Worm (Caenorhabditis elegans): ENCODE results near the gene H04M03.12.

H04M03.12 gene

DNA sequence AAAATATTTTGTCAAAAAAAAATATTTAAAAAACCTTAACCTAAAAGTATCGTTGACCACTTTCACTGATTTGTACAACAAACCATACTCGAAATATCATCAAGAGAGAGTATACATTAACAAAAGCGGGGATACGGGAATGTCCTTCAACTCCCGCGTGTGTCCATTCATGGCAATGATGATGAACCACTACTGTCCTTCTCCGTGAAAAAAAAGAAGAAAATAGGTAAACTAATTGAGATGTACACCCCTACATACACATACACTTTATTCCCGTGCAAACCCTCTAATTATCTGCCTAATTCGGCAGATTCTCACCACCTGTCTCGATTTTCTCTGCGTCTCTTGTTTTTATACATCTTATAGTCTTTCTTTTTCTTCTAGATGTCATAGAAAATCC is 23.5 kb upstream of the H04M03.12 start:
- no peak for TF ChIP-seq unc-62 (GFP tag; optimal IDR thresholded peaks at IDR 0.05)

DNA sequence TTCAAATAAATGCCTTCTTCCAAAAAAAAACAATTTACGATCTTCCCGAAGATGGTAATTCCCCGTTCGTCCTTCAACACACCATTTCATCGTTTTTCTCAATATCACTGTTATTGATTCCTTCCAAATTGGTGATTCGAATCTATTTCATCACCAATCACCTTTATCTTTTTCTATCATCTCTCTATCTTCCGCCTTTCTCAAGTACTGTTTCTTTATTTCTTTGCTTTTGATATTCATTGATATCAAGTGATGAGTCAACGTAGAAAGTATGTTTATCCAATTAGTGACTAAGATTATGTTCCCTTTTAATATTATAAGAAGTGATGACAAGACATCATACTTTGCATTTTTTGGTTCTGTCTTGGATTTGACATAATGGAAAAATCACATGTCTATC is 21.1 kb upstream of the H04M03.12 start:
- no peak for TF ChIP-seq unc-62 (GFP tag; optimal IDR thresholded peaks at IDR 0.05)

DNA sequence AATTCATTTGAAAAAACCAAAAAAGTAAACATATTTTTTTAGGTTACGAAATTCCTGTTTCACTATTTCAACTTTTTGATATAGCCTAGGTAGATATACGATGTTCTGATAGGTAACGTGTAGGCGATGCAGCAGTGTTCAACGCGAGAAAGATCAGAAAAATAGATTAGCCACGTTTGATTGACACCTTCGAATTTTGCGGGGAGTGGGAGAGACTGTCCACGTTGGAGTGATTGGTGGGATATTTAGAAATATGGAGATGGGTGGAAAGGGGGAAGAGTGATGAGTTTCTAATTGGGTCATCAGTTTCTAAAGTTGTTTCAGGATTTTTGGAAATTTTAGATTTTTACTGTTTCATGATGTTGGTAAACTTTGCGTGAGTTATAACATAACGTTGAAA is 20.0 kb upstream of the H04M03.12 start:
- TF ChIP-seq unc-62 (GFP tag; optimal IDR thresholded peaks at IDR 0.05), result no peak

- TF ChIP-seq unc-62 (GFP tag; optimal IDR thresholded peaks at IDR 0.05), result no peak
Measured at ce11 chrIV:5917026-5917425, 13.9 kb upstream of the H04M03.12 start, which contains the start of gene dhhc-13. dhhc-13 (plus strand) TSS chrIV:5917326.

DNA sequence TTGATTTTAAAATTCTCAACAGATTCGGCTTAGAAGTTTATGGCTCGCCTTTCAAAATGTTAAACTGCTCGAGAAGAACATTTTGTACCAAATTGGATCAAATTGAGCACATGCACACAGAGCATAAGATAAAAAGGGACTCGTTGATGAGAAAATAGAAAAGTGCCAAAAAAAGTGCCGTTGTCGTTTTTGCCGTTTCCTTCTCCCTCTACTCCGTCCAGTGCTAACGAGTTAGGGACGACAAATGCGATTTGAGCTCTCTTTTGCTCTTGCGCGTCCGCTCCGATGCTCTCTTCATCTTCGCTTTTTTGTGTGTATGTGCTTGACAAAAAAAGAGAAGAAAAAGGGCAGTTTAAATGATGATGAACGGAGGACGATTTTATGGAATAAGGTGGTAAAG is 12.0 kb upstream of the H04M03.12 start:
- TF ChIP-seq unc-62 (GFP tag; optimal IDR thresholded peaks at IDR 0.05), result no peak

- no peak for TF ChIP-seq unc-62 (GFP tag; optimal IDR thresholded peaks at IDR 0.05)
Measured at ce11 chrIV:5902730-5903129, 425 bp downstream of the H04M03.12 start.

DNA sequence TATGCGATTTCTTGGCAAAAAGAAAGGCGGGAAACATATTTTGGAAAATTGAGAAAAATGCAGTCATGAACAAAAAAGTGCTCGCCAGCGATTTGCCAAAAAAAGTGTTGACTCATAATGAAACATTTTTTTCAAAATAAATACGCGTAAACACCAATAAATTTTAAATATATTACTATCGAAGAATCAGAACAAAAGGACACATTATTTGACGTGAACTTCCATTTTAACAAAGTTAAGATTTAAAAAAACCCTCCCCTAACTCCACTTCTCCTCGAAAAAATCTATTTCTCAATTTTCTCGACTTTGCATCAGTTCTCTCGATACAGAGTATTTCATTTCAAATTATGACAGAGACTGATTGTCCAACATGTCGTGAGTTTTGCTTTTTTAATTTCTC is 6.8 kb downstream of the H04M03.12 start, which contains the start of gene pck-3:
Gene pck-3, plus strand, starts transcription at position 301 of the 400 bp plus-strand sequence.
- TF ChIP-seq unc-62 (GFP tag; optimal IDR thresholded peaks at IDR 0.05), result no peak

DNA sequence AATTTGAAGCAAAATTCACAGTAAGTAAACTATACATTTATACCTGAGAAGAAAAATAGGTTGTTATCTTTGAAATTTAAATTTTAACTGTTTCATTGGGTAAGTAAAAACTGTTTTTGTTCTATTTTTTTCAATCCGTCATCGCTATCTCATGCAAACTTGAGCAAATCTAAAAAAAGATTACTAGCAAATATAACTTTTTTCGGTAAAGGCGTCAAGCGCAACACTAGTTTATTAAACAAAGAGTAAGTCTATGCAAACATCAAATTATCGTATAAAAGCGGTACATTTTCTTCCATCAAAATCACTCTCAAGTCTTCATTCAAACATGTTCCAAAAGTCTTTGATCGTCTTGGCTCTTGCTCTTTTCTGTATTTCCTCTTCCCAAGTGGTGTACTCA is 8.0 kb downstream of the H04M03.12 start, which contains the start of gene nspb-6:
Gene nspb-6, plus strand, starts transcription at position 301 of the 400 bp plus-strand sequence.
- TF ChIP-seq unc-62 (GFP tag; optimal IDR thresholded peaks at IDR 0.05), result no peak

DNA sequence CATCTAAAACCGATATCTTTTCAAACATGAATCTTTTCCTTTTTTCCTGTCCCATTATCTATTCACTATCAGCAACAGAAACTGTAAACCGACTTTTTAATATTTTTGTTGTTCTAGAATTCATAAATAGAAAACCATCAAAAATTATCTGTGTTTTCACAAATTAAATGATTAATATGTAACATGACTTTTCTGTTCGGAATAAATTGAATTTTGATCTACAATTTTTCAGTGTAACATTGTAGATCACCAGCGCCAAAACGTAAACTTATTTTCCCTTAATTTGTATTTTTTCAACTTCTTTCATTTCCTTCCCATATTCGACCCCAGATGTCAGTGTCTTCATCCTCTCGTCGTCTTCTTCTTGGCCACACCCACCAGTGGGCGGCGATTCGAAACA is 11.9 kb downstream of the H04M03.12 start, which contains the start of gene H04M03.3:
Gene H04M03.3, plus strand, starts transcription at position 301 of the 400 bp plus-strand sequence.
- no peak for TF ChIP-seq unc-62 (GFP tag; optimal IDR thresholded peaks at IDR 0.05)

DNA sequence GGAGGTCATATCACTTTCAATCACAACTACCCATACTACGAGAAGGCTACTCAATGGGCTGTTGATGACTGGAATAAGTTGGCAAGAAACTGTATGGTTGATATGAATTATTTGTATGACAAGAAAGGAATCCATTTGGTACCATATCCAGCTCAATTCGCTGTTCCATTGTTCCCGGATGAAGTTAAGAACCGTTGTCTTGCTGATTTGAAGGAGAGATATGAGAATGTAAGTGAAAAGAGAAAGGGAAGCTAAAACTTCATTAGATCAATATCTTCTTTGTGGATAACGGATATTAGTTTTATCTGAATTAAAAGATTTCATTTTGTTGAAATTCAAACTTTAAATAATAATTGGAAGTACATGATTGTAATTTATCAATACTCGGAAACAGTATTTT is 16.6 kb downstream of the H04M03.12 start:
- TF ChIP-seq unc-62 (GFP tag; optimal IDR thresholded peaks at IDR 0.05), result no peak

DNA sequence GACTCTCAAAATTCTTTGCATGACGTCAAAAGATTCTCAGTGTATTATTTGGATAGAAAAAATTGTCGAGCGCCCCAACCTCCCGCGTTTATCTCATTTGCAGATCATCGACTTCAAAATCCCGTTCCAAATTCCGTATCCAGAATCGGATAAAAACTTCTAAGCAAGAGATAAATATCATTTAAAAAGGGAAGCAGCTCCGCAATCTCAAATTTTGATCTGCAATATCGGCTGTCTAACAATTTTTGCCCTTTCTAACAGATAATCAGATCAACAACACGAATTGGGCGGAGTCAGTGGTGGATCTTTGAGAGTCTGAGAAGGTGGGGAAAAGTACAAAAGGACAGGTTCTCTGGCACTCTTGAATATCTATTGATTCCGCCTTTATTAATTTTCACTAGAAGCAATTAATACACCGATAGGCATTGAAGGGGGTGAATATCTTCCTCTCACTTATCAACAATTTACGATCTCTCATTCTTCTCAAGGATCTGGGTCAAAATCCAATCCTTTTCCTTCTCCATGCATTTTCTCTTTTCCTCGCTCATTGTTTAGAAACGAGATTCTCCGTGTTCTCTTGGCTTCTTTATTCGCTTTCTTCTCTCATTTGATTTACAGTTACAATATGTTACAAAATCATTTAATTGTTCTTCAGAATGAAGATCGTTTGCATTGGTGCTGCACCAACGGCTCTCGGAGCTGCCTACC is 17.8 kb downstream of the H04M03.12 start, which contains the start of gene glf-1:
Gene glf-1, plus strand, starts transcription at position 656 of the 708 bp plus-strand sequence.
- TF ChIP-seq unc-62 (GFP tag; optimal IDR thresholded peaks at IDR 0.05), result no peak

- TF ChIP-seq unc-62 (GFP tag; optimal IDR thresholded peaks at IDR 0.05), result no peak
Measured at ce11 chrIV:5884500-5884899, 18.7 kb downstream of the H04M03.12 start, which contains the start of gene H04M03.11. H04M03.11 (minus strand) TSS chrIV:5884600.

- TF ChIP-seq unc-62 (GFP tag; optimal IDR thresholded peaks at IDR 0.05), result no peak
Measured at ce11 chrIV:5879853-5880252, 23.3 kb downstream of the H04M03.12 start, which contains the start of gene srv-22. srv-22 (minus strand) TSS chrIV:5879953.

DNA sequence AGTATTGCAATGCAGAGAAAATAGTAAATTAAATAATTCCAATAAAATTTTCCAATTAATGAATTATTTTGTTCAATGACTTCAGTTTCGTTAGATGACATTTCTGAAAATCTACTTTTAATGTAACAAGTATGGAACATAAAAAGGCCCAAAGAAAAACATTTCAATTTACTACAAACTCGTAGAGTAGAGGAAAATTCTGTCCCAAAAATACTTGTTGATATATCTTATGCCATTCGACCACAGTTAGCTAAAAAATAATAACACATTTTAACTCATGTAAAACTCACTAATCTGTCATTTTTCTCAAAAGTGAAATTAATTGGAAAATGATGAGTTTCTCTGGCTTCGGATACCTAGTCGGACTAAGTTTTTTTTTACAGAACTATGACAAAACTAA is 25.9 kb downstream of the H04M03.12 start, which contains the start of gene srv-21:
Gene srv-21, minus strand, starts transcription at position 101 of the 400 bp plus-strand sequence.
- no peak for TF ChIP-seq unc-62 (GFP tag; optimal IDR thresholded peaks at IDR 0.05)

- no peak for TF ChIP-seq unc-62 (GFP tag; optimal IDR thresholded peaks at IDR 0.05)
Measured at ce11 chrIV:5873825-5874224, 29.3 kb downstream of the H04M03.12 start, which contains the start of gene srv-19. srv-19 (minus strand) TSS chrIV:5873925.

- no peak for TF ChIP-seq unc-62 (GFP tag; optimal IDR thresholded peaks at IDR 0.05)
Measured at ce11 chrIV:5870072-5870471, 33.1 kb downstream of the H04M03.12 start, which contains the start of gene srv-17. srv-17 (minus strand) TSS chrIV:5870172.

- TF ChIP-seq unc-62 (GFP tag; optimal IDR thresholded peaks at IDR 0.05), result no peak
Measured at ce11 chrIV:5869354-5869753, 33.8 kb downstream of the H04M03.12 start.

Measured in whole organism, dauer.